Worm (Caenorhabditis elegans) whole organism, early embryonic: ENCODE data around the gene cisd-3.2.

ENCODE experiments used
- B0310.2 ChIP-seq: sonication (generic microtip); optimal IDR thresholded peaks from 2 replicates; lab custom pipeline; 2016; ENCODE audit warnings: mild to moderate bottlenecking, missing genetic modification characterization, missing compliant biosample characterization
- F13C5.2 ChIP-seq: sonication (generic microtip); optimal IDR thresholded peaks from 2 replicates; lab custom pipeline; 2017; ENCODE audit warnings: mild to moderate bottlenecking, missing genetic modification characterization, inconsistent platforms, missing compliant biosample characterization
- aly-1 ChIP-seq: sonication (generic microtip); optimal IDR thresholded peaks from 2 replicates; lab custom pipeline; 2016; ENCODE audit warnings: missing genetic modification characterization, missing compliant biosample characterization
- ama-1 ChIP-seq: fragments of 150-350 bp; optimal IDR thresholded peaks from 2 replicates; lab custom pipeline; 2014
- ceh-13 ChIP-seq: fragments of 200-800 bp; sonication (Bioruptor generic); optimal IDR thresholded peaks from 2 replicates; lab custom pipeline; 2018; ENCODE audit warnings: mild to moderate bottlenecking, missing genetic modification characterization, missing compliant biosample characterization
- ceh-36 ChIP-seq: sonication (generic microtip); optimal IDR thresholded peaks from 2 replicates; lab custom pipeline; 2016; ENCODE audit warnings: missing genetic modification characterization, inconsistent platforms, missing compliant biosample characterization
- ets-7 ChIP-seq: sonication (generic microtip); optimal IDR thresholded peaks from 2 replicates; lab custom pipeline; 2016; ENCODE audit warnings: missing genotype, missing genetic modification characterization, missing compliant biosample characterization
- flt-1 ChIP-seq: fragments of 200-800 bp; sonication (Bioruptor generic); IDR thresholded peaks from 2 replicates; pipeline ENCODE4 v1.3.6; 2022; ENCODE audit warnings: missing genetic modification characterization, missing compliant biosample characterization
- hmbx-1 ChIP-seq: sonication (generic microtip); optimal IDR thresholded peaks from 2 replicates; lab custom pipeline; 2016; ENCODE audit warnings: mild to moderate bottlenecking, missing genetic modification characterization, missing compliant biosample characterization
- hmg-4 ChIP-seq: fragments of 200-800 bp; sonication (Bioruptor generic); optimal IDR thresholded peaks from 2 replicates; lab custom pipeline; 2018; ENCODE audit warnings: mild to moderate bottlenecking, missing genetic modification characterization, missing compliant biosample characterization
- hnd-1 ChIP-seq: sonication (generic microtip); optimal IDR thresholded peaks from 2 replicates; lab custom pipeline; 2016; ENCODE audit warnings: missing genetic modification characterization, missing compliant biosample characterization
- pes-1 ChIP-seq: fragments of 200-800 bp; sonication (Bioruptor generic); IDR thresholded peaks from 2 replicates; pipeline ENCODE4 v1.3.6; 2022; ENCODE audit warnings: missing genetic modification reagents, missing genetic modification characterization, missing compliant biosample characterization
- scrt-1 ChIP-seq: fragments of 200-800 bp; sonication (Bioruptor generic); IDR thresholded peaks from 2 replicates; pipeline ENCODE4 v1.3.6; 2022; ENCODE audit warnings: missing genetic modification characterization, missing compliant biosample characterization
- sea-1 ChIP-seq: fragments of 200-800 bp; sonication (Bioruptor generic); conservative IDR thresholded peaks from 2 replicates; pipeline ENCODE4 v1.3.6; 2022; ENCODE audit warnings: missing genetic modification characterization, missing compliant biosample characterization
- tbx-11 ChIP-seq: fragments of 200-800 bp; sonication (Bioruptor generic); IDR thresholded peaks from 2 replicates; pipeline ENCODE4 v1.3.6; 2022; ENCODE audit warnings: missing genetic modification characterization, missing compliant biosample characterization
- tbx-37 ChIP-seq: fragments of 200-800 bp; sonication (Bioruptor generic); conservative IDR thresholded peaks from 2 replicates; pipeline ENCODE4 v1.3.6; 2022; ENCODE audit warnings: missing genetic modification reagents, missing genetic modification characterization, missing compliant biosample characterization
- tra-4 ChIP-seq: sonication (generic microtip); optimal IDR thresholded peaks from 2 replicates; lab custom pipeline; 2017; ENCODE audit warnings: missing genetic modification characterization, missing compliant biosample characterization

Gene cisd-3.2

ce11 chrIII:1579001-1579400 is 38.7 kb downstream of the cisd-3.2 start:
- no peak for TF ChIP-seq tbx-37 (GFP tag; lab: Robert Waterston, UW)

- TF ChIP-seq aly-1 (tag; lab: Kevin White, UChicago): no peak
- no peak for TF ChIP-seq ceh-13 (GFP tag; lab: Kevin White, UChicago)
- TF ChIP-seq ets-7 (tag; lab: Kevin White, UChicago): no peak
- no peak for TF ChIP-seq hnd-1
- no peak for TF ChIP-seq pes-1
- no peak for TF ChIP-seq B0310.2 (tag; lab: Kevin White, UChicago)
- TF ChIP-seq flt-1 (GFP tag; lab: Robert Waterston, UW): no peak
- TF ChIP-seq hmbx-1: no peak
- no peak for TF ChIP-seq ceh-36 (tag; lab: Kevin White, UChicago)
- TF ChIP-seq tbx-11 (GFP tag; lab: Robert Waterston, UW): no peak
- no peak for TF ChIP-seq scrt-1 (GFP tag; lab: Robert Waterston, UW)
- TF ChIP-seq tra-4 (tag; lab: Kevin White, UChicago): no peak
- no peak for TF ChIP-seq ama-1 (lab: Kevin White, UChicago)
- no peak for TF ChIP-seq sea-1
- TF ChIP-seq F13C5.2: no peak
- no peak for TF ChIP-seq hmg-4 (GFP tag; lab: Kevin White, UChicago)
- no peak for TF ChIP-seq tbx-37 (GFP tag; lab: Robert Waterston, UW)
Observed at ce11 chrIII:1580142-1580541, 39.8 kb downstream of the cisd-3.2 start.

- TF ChIP-seq hnd-1 (no peak), flt-1 (GFP tag; lab: Robert Waterston, UW) (no peak), ceh-36 (tag; lab: Kevin White, UChicago) (no peak), B0310.2 (tag; lab: Kevin White, UChicago) (no peak)
Observed at ce11 chrIII:1583529-1583928, 43.2 kb downstream of the cisd-3.2 start.

- TF ChIP-seq tbx-11 (GFP tag; lab: Robert Waterston, UW) (no peak), pes-1 (no peak), ceh-13 (GFP tag; lab: Kevin White, UChicago) (no peak), F13C5.2 (no peak), flt-1 (GFP tag; lab: Robert Waterston, UW) (no peak), aly-1 (tag; lab: Kevin White, UChicago) (no peak), tbx-37 (GFP tag; lab: Robert Waterston, UW) (no peak), sea-1 (no peak), hmg-4 (GFP tag; lab: Kevin White, UChicago) (no peak), hnd-1 (no peak), tra-4 (tag; lab: Kevin White, UChicago) (no peak), hmbx-1 (no peak)
Observed at ce11 chrIII:1584216-1584715, 44.0 kb downstream of the cisd-3.2 start.

- TF ChIP-seq hmg-4 (GFP tag; lab: Kevin White, UChicago) (no peak), scrt-1 (GFP tag; lab: Robert Waterston, UW) (0 out of 2 replicates have a peak, but pooled peaks have one; percentile 22)
Observed at ce11 chrIII:1591681-1592080, 51.4 kb downstream of the cisd-3.2 start.
